Worm (Caenorhabditis elegans) whole organism, L4 larva: ENCODE measurements around the gene str-41.

Experiments used
- D1046.2 ChIP-seq: fragments of 200-800 bp; sonication (Bioruptor generic); IDR thresholded peaks from 2 replicates; pipeline ENCODE4 v1.3.6; 2022; ENCODE audit warnings: missing genetic modification characterization, missing compliant biosample characterization
- F26F4.8 ChIP-seq: fragments of 200-800 bp; sonication (Bioruptor generic); conservative IDR thresholded peaks from 2 replicates; pipeline ENCODE4 v1.3.6; 2022; ENCODE audit warnings: missing genetic modification characterization, missing compliant biosample characterization
- F37D6.2 ChIP-seq: sonication (generic microtip); optimal IDR thresholded peaks from 2 replicates; lab custom pipeline; 2016; ENCODE audit warnings: mild to moderate bottlenecking, missing genetic modification characterization, missing compliant biosample characterization
- F49E8.2 ChIP-seq: sonication (generic microtip); optimal IDR thresholded peaks from 2 replicates; lab custom pipeline; 2016; ENCODE audit warnings: missing compliant biosample characterization, mild to moderate bottlenecking, missing genetic modification characterization, borderline replicate concordance
- R02D3.7 ChIP-seq: fragments of 150-350 bp; sonication (generic microtip); optimal IDR thresholded peaks from 3 replicates; lab custom pipeline; 2014; ENCODE audit warnings: missing biosample characterization, missing genetic modification characterization
- Y105C5A.15 ChIP-seq: fragments of 200-800 bp; sonication (Bioruptor generic); IDR thresholded peaks from 2 replicates; pipeline ENCODE4 v1.3.6; 2022; ENCODE audit warnings: missing genetic modification characterization, missing compliant biosample characterization
- Y5F2A.4 ChIP-seq: fragments of 200-800 bp; sonication (Bioruptor generic); optimal IDR thresholded peaks from 2 replicates; lab custom pipeline; 2018; ENCODE audit warnings: mild to moderate bottlenecking, missing genetic modification characterization, missing compliant biosample characterization
- ZK337.2 ChIP-seq: fragments of 200-800 bp; sonication (Bioruptor generic); IDR thresholded peaks from 2 replicates; pipeline ENCODE4 v1.3.6; 2022; ENCODE audit warnings: missing genetic modification reagents, missing genetic modification characterization, missing compliant biosample characterization
- aha-1 ChIP-seq: fragments of 150-350 bp; peaks from one replicate; lab custom pipeline; 2014; ENCODE audit warnings: missing biosample characterization, missing genetic modification characterization
- attf-4 ChIP-seq: sonication (generic microtip); optimal IDR thresholded peaks from 3 replicates; lab custom pipeline; 2017; ENCODE audit warnings: missing biosample characterization, missing genetic modification characterization
- ceh-20 ChIP-seq: fragments of 200-800 bp; sonication (Bioruptor generic); IDR thresholded peaks from 2 replicates; pipeline ENCODE4 v1.3.6; 2022; ENCODE audit warnings: missing genetic modification reagents, missing genetic modification characterization, missing compliant biosample characterization
- ceh-28 ChIP-seq: fragments of 150-350 bp; optimal IDR thresholded peaks from 2 replicates; lab custom pipeline; 2014; ENCODE audit warnings: missing biosample characterization, missing genetic modification reagents, missing genetic modification characterization
- ceh-62 ChIP-seq: sonication (generic microtip); optimal IDR thresholded peaks from 2 replicates; lab custom pipeline; 2017; ENCODE audit warnings: missing biosample characterization, missing genetic modification characterization
- ces-1 ChIP-seq: fragments of 150-350 bp; sonication (generic microtip); optimal IDR thresholded peaks from 4 replicates; lab custom pipeline; 2014; ENCODE audit warnings: missing biosample characterization, missing genetic modification reagents, missing genetic modification characterization
- cey-2 ChIP-seq: sonication (generic microtip); optimal IDR thresholded peaks from 3 replicates; lab custom pipeline; 2017; ENCODE audit warnings: missing genetic modification characterization, mild to moderate bottlenecking, missing compliant biosample characterization, antibody characterized with exemption, borderline replicate concordance; ENCODE audit not compliant: insufficient read depth
- daf-12 ChIP-seq: fragments of 150-350 bp; optimal IDR thresholded peaks from 2 replicates; lab custom pipeline; 2014; ENCODE audit warnings: missing biosample characterization, missing genetic modification reagents, missing genetic modification characterization
- daf-19 ChIP-seq: fragments of 200-800 bp; sonication (Bioruptor generic); conservative IDR thresholded peaks from 2 replicates; pipeline ENCODE4 v1.3.6; 2022; ENCODE audit warnings: missing genetic modification characterization, missing compliant biosample characterization
- dmd-6 ChIP-seq: fragments of 200-800 bp; sonication (Bioruptor generic); IDR thresholded peaks from 2 replicates; pipeline ENCODE4 v1.3.6; 2022; ENCODE audit warnings: missing genetic modification reagents, missing genetic modification characterization, missing compliant biosample characterization
- dpl-1 ChIP-seq: fragments of 150-350 bp; optimal IDR thresholded peaks from 2 replicates; lab custom pipeline; 2014; ENCODE audit warnings: missing biosample characterization, missing genetic modification reagents, missing genetic modification characterization
- egl-27 ChIP-seq: sonication (generic microtip); optimal IDR thresholded peaks from 3 replicates; lab custom pipeline; 2017; ENCODE audit warnings: missing biosample characterization, missing genetic modification reagents, missing genetic modification characterization
- egl-43 ChIP-seq: fragments of 200-800 bp; sonication (Bioruptor generic); IDR thresholded peaks from 2 replicates; pipeline ENCODE4 v1.3.6; 2022; ENCODE audit warnings: missing genetic modification reagents, missing genetic modification characterization, missing compliant biosample characterization
- fkh-10 ChIP-seq: fragments of 150-350 bp; optimal IDR thresholded peaks from 2 replicates; lab custom pipeline; 2014; ENCODE audit warnings: missing biosample characterization, missing genetic modification reagents, missing genetic modification characterization
- gei-8 ChIP-seq: fragments of 200-800 bp; sonication (Bioruptor generic); optimal IDR thresholded peaks from 2 replicates; lab custom pipeline; 2018; ENCODE audit warnings: mild to moderate bottlenecking, missing genetic modification characterization, missing compliant biosample characterization
- hlh-30 ChIP-seq: sonication (generic microtip); optimal IDR thresholded peaks from 2 replicates; lab custom pipeline; 2017; ENCODE audit warnings: antibody characterized with exemption, mild to moderate bottlenecking, missing genetic modification characterization, missing compliant biosample characterization; ENCODE audit not compliant: insufficient read depth
- hmg-1.1 ChIP-seq: fragments of 200-800 bp; sonication (Bioruptor generic); IDR thresholded peaks from 2 replicates; pipeline ENCODE4 v1.3.6; 2022; ENCODE audit warnings: missing genetic modification reagents, missing genetic modification characterization, missing compliant biosample characterization
- lim-7 ChIP-seq: fragments of 200-800 bp; sonication (Bioruptor generic); IDR thresholded peaks from 2 replicates; pipeline ENCODE4 v1.3.6; 2022; ENCODE audit warnings: missing genetic modification characterization, missing compliant biosample characterization
- lin-13 ChIP-seq: fragments of 150-350 bp; optimal IDR thresholded peaks from 2 replicates; lab custom pipeline; 2014; ENCODE audit warnings: missing biosample characterization, missing genetic modification reagents, missing genetic modification characterization
- lin-15B ChIP-seq: fragments of 150-350 bp; sonication (generic microtip); optimal IDR thresholded peaks from 3 replicates; lab custom pipeline; 2014; ENCODE audit warnings: missing biosample characterization, missing genetic modification characterization
- lin-29 ChIP-seq: fragments of 200-800 bp; sonication (Bioruptor generic); IDR thresholded peaks from 2 replicates; pipeline ENCODE4 v1.3.6; 2022; ENCODE audit warnings: missing genetic modification reagents, missing genetic modification characterization, missing compliant biosample characterization
- mdt-29 ChIP-seq: fragments of 200-800 bp; sonication (Bioruptor generic); IDR thresholded peaks from 2 replicates; pipeline ENCODE4 v1.3.6; 2022; ENCODE audit warnings: missing genetic modification reagents, missing genetic modification characterization, missing compliant biosample characterization
- mxl-2 ChIP-seq: fragments of 200-800 bp; sonication (Bioruptor generic); conservative IDR thresholded peaks from 2 replicates; pipeline ENCODE4 v1.3.6; 2022; ENCODE audit warnings: missing genetic modification reagents, missing genetic modification characterization, missing compliant biosample characterization
- nhr-10 ChIP-seq: fragments of 150-350 bp; optimal IDR thresholded peaks from 2 replicates; lab custom pipeline; 2014; ENCODE audit warnings: missing biosample characterization, missing genetic modification characterization
- nhr-102 ChIP-seq: sonication (generic microtip); optimal IDR thresholded peaks from 2 replicates; lab custom pipeline; 2016; ENCODE audit warnings: mild to moderate bottlenecking, missing genetic modification characterization, moderate library complexity, missing compliant biosample characterization
- nhr-11 ChIP-seq: fragments of 150-350 bp; optimal IDR thresholded peaks from 2 replicates; lab custom pipeline; 2014; ENCODE audit warnings: missing biosample characterization, missing genetic modification characterization
- nhr-28 ChIP-seq: fragments of 150-350 bp; optimal IDR thresholded peaks from 2 replicates; lab custom pipeline; 2014; ENCODE audit warnings: missing biosample characterization, missing genetic modification characterization
- nhr-48 ChIP-seq: sonication (generic microtip); optimal IDR thresholded peaks from 2 replicates; lab custom pipeline; 2016; ENCODE audit warnings: mild to moderate bottlenecking, missing genetic modification characterization, missing compliant biosample characterization
- nhr-76 ChIP-seq: fragments of 150-350 bp; optimal IDR thresholded peaks from 2 replicates; lab custom pipeline; 2014; ENCODE audit warnings: missing biosample characterization, missing genetic modification characterization
- pqm-1 ChIP-seq: sonication (generic microtip); optimal IDR thresholded peaks from 2 replicates; lab custom pipeline; 2017; ENCODE audit warnings: missing biosample characterization, missing genetic modification characterization
- set-16 ChIP-seq: fragments of 200-800 bp; sonication (Bioruptor generic); IDR thresholded peaks from 2 replicates; pipeline ENCODE4 v1.3.6; 2022; ENCODE audit warnings: missing genetic modification reagents, missing genetic modification characterization, missing compliant biosample characterization
- skn-1 ChIP-seq: fragments of 150-350 bp; optimal IDR thresholded peaks from 2 replicates; lab custom pipeline; 2014; ENCODE audit warnings: missing biosample characterization, missing genetic modification characterization
- snpc-4 ChIP-seq: fragments of 150-350 bp; optimal IDR thresholded peaks from 2 replicates; lab custom pipeline; 2014; ENCODE audit warnings: missing biosample characterization, missing genetic modification characterization
- spr-1 ChIP-seq: sonication (generic microtip); optimal IDR thresholded peaks from 2 replicates; lab custom pipeline; 2016; ENCODE audit warnings: mild to moderate bottlenecking, missing genetic modification characterization, missing compliant biosample characterization
- unc-62 ChIP-seq, 3 experiments: fragments of 150-350 bp in 1 of 3; sonication (generic microtip); optimal IDR thresholded peaks in 2 of 3; peaks in 1 of 3; 1 replicate in 1 of 3; 2 replicates in 2 of 3; lab custom pipeline; 2014 to 2017; ENCODE audit warnings: missing biosample characterization in 3 of 3, missing genetic modification characterization in 3 of 3, missing genetic modification reagents in 3 of 3, missing genotype in 1 of 3
- zfp-2 ChIP-seq: sonication (generic microtip); optimal IDR thresholded peaks from 2 replicates; lab custom pipeline; 2016; ENCODE audit warnings: mild to moderate bottlenecking, missing genetic modification characterization, missing compliant biosample characterization
- zip-11 ChIP-seq: fragments of 200-800 bp; sonication (Bioruptor generic); IDR thresholded peaks from 2 replicates; pipeline ENCODE4 v1.3.6; 2022; ENCODE audit warnings: missing genetic modification characterization, missing compliant biosample characterization
- zip-2 ChIP-seq: fragments of 150-350 bp; optimal IDR thresholded peaks from 2 replicates; lab custom pipeline; 2014; ENCODE audit warnings: missing biosample characterization, missing genetic modification characterization
- ztf-7 ChIP-seq: fragments of 150-350 bp; optimal IDR thresholded peaks from 2 replicates; lab custom pipeline; 2014; ENCODE audit warnings: missing biosample characterization, missing genetic modification characterization

The str-41 gene

DNA sequence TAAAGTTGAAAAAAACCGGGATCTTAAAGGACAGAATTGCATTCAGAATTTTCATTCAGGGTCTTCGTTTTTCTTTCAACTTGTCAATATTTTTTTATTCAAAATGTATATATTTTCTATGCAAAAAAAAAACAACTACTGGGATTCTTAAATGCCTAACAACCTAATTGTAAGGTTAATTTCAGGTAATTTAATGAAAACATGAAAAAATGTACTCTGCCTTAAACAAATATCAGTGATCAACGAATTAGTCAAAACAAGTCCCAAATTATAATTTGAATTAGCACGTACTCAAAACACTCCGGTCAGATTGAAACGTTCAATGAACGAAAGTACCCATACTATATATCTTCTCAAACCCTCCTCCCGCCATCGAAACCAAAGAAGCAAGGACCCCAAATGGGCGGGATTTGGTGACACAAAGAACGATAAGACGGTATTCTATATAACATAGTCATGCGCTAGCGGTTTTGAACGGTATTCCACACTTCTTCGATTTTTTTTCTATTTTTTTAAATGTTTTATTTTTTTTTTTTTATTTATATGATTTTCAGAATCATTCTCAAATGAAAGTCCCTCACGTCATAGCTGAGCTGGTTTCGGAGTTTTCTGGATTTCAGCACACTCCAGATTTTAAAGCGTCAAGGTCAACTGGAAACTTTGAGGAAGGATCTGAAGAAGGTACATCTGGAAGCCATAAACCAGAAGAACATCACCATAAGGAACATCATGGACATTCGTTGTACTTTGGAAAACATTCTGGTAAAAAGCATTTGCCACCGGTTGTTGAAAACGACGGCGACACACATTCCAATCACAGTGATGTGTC is 23.8 kb downstream of the str-41 start, which contains the start of the genes ddo-2 and F25E5.8 (continued):
- TF ChIP-seq nhr-28: peak; percentile 55
- TF ChIP-seq, all 104 proteins: peak for 9

DNA sequence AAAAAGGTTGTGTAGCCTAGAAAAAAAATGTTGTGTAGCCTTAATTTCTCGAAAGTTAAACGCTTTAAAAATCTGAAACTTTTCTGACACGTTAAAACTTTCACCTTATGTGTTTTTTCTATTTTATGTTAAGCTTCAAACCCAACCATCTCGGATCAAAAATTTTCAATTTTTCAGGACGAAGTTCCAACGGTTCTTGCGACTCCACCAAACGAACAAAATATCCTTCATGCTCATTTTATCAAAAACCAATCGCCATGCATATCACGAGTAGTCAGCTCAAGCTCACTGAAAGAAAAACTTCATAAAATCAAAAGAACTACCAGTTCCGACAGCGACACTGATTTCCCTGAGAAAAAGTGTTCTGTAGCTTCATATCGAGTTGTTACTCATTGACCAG is 24.7 kb downstream of the str-41 start:
- TF ChIP-seq aha-1 (peak; percentile 90), nhr-76 (tag; lab: Kevin White, UChicago) (no peak)
- TF ChIP-seq, all 104 proteins: peak for 1

DNA sequence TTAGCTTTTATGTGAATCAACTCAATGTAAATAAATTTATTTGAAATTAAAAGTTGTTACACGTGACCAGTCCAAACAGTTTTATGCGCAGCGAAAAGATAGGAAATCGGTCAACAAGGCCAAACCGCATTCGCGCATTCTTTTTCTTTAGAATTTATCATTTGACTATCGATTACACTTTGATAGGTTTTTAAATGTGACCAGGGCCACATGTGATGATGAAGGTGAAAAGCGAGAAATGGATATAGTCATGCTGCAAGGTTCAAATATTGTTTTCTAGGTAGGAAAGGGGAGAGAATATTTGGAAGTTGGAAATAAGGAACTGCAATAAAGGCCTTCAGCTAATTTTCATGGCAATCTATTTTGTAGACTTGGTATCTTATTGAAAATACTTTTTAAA is 25.1 kb downstream of the str-41 start:
- no peak for TF ChIP-seq egl-27 (tag; lab: Kevin White, UChicago)
- no peak for TF ChIP-seq ZK337.2
- no peak for TF ChIP-seq nhr-76 (tag; lab: Kevin White, UChicago)
- TF ChIP-seq attf-4: no peak
- TF ChIP-seq F37D6.2 (tag; lab: Kevin White, UChicago): no peak
- TF ChIP-seq ceh-20 (GFP tag; lab: Robert Waterston, UW): no peak
- TF ChIP-seq lim-7 (GFP tag; lab: Robert Waterston, UW): no peak
- peak; percentile 1 for TF ChIP-seq nhr-102
- no peak for TF ChIP-seq spr-1
- no peak for TF ChIP-seq hmg-1.1 (GFP tag; lab: Robert Waterston, UW)
- no peak for TF ChIP-seq F26F4.8 (GFP tag; lab: Robert Waterston, UW)
- peak; percentile 84 for TF ChIP-seq hlh-30
- TF ChIP-seq lin-13 (GFP tag; lab: Kevin White, UChicago): no peak
- TF ChIP-seq daf-19 (GFP tag; lab: Robert Waterston, UW): no peak
- TF ChIP-seq snpc-4 (tag; lab: Kevin White, UChicago): no peak
- no peak for TF ChIP-seq fkh-10 (GFP tag; lab: Kevin White, UChicago)
- no peak for TF ChIP-seq skn-1
- peak in 1 of 2 experiments; percentile 8 for TF ChIP-seq unc-62 (GFP tag; optimal IDR thresholded peaks at IDR 0.05 in 1 of 2; lab: Kevin White, UChicago)
- TF ChIP-seq unc-62 (tag; optimal IDR thresholded peaks at IDR 0.05; lab: Kevin White, UChicago): no peak
- TF ChIP-seq zip-2: no peak
- no peak for TF ChIP-seq zip-11 (GFP tag; lab: Robert Waterston, UW)
- TF ChIP-seq gei-8 (GFP tag; lab: Kevin White, UChicago): no peak
- TF ChIP-seq lin-15B: no peak
- TF ChIP-seq pqm-1 (tag; lab: Kevin White, UChicago): no peak
- no peak for TF ChIP-seq D1046.2
- no peak for TF ChIP-seq set-16 (GFP tag; lab: Robert Waterston, UW)
- no peak for TF ChIP-seq ceh-62 (tag; lab: Kevin White, UChicago)
- no peak for TF ChIP-seq nhr-10 (tag; lab: Kevin White, UChicago)
- TF ChIP-seq mdt-29 (GFP tag; lab: Robert Waterston, UW): 0 out of 2 replicates have a peak, but pooled peaks have one; percentile 7
- TF ChIP-seq egl-43 (GFP tag; lab: Robert Waterston, UW): no peak
- no peak for TF ChIP-seq cey-2
- TF ChIP-seq ceh-28 (tag; lab: Kevin White, UChicago): no peak
- no peak for TF ChIP-seq nhr-11 (tag; lab: Kevin White, UChicago)
- no peak for TF ChIP-seq ztf-7 (tag; lab: Kevin White, UChicago)
- no peak for TF ChIP-seq dmd-6 (GFP tag; lab: Robert Waterston, UW)
- no peak for TF ChIP-seq daf-12 (tag; lab: Kevin White, UChicago)
- no peak for TF ChIP-seq zfp-2 (tag; lab: Kevin White, UChicago)
- TF ChIP-seq nhr-48 (tag; lab: Kevin White, UChicago): no peak
- TF ChIP-seq ces-1 (GFP tag; lab: Kevin White, UChicago): no peak
- no peak for TF ChIP-seq F49E8.2
- no peak for TF ChIP-seq lin-29 (GFP tag; lab: Robert Waterston, UW)
- TF ChIP-seq dpl-1 (GFP tag; lab: Kevin White, UChicago): peak; percentile 4
- no peak for TF ChIP-seq R02D3.7 (tag; lab: Kevin White, UChicago)
- TF ChIP-seq Y5F2A.4 (GFP tag; lab: Kevin White, UChicago): no peak
- no peak for TF ChIP-seq Y105C5A.15 (GFP tag; lab: Robert Waterston, UW)
- no peak for TF ChIP-seq mxl-2 (GFP tag; lab: Robert Waterston, UW)
